Worm (Caenorhabditis elegans) whole organism, L2 larva: ENCODE data around the gene K11H12.11.

Experiments
- Y55F3AM.14 ChIP-seq: fragments of 200-800 bp; sonication (Bioruptor generic); optimal IDR thresholded peaks from 2 replicates; lab custom pipeline; 2018; ENCODE audit warnings: mild to moderate bottlenecking, missing genetic modification characterization, missing compliant biosample characterization
- lin-11 ChIP-seq: fragments of 150-350 bp; sonication (generic microtip); optimal IDR thresholded peaks from 2 replicates; lab custom pipeline; 2014; ENCODE audit warnings: missing biosample characterization, missing genetic modification characterization, inconsistent platforms, mixed read lengths
- lin-39 ChIP-seq: fragments of 150-350 bp; optimal IDR thresholded peaks from 2 replicates; lab custom pipeline; 2014; ENCODE audit warnings: missing biosample characterization, missing genetic modification reagents, missing genetic modification characterization
- mab-5 ChIP-seq: fragments of 150-350 bp; optimal IDR thresholded peaks from 2 replicates; lab custom pipeline; 2014; ENCODE audit warnings: missing biosample characterization, missing genetic modification characterization

DNA sequence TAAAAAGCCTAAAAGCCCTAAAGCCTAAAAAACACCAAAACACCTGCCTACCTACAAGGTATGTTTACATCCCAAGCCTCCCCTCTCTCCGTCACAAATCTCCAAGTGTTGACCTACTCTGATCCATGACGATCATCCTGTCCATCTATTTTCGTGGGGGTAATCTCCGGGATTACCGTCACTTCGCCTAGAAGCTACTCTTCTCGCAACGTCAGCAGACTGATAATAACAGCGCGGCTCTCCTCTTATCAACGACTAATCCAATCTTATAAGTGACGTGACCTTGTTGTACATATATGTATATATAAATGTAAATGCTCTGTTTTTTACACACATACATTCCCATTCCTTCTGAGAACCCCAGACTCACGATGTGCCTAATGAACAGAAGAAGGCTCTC lies 22.0 kb downstream of the K11H12.11 start:
- TF ChIP-seq lin-39 (tag; lab: Kevin White, UChicago) (no peak), mab-5 (tag; lab: Kevin White, UChicago) (no peak), lin-11 (no peak), Y55F3AM.14 (GFP tag; lab: Kevin White, UChicago) (no peak)
